Worm (Caenorhabditis elegans): ENCODE results near the gene Y82E9BR.17.

Y82E9BR.17 gene

DNA sequence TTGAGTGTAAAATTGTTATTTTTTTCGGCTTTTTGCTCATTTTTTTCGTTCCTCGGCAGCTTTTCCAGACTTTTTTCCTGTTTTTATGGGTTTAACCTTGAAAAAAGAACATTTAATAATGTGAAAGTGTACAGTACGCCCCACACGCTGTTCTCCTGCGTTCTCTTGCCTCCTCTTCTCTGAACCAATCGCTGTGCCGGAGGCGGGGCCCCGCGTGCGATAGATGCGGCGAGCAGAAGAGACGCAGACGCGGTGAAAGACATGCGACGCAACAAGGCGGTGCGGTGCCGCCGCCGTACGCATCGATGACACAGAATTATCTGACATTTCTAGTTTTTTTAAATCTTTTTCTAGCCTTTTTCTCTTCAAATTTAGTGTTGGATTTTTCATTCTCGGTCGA, 18.8 kb downstream of the Y82E9BR.17 start:
- TF ChIP-seq ama-1 (optimal IDR thresholded peaks at IDR 0.05) (no peak), ets-7 (tag; optimal IDR thresholded peaks at IDR 0.05) (no peak), pes-1 (GFP tag; IDR thresholded peaks at IDR 0.05) (no peak), tra-4 (tag; optimal IDR thresholded peaks at IDR 0.05) (no peak), ceh-13 (GFP tag; optimal IDR thresholded peaks at IDR 0.05) (no peak)

DNA sequence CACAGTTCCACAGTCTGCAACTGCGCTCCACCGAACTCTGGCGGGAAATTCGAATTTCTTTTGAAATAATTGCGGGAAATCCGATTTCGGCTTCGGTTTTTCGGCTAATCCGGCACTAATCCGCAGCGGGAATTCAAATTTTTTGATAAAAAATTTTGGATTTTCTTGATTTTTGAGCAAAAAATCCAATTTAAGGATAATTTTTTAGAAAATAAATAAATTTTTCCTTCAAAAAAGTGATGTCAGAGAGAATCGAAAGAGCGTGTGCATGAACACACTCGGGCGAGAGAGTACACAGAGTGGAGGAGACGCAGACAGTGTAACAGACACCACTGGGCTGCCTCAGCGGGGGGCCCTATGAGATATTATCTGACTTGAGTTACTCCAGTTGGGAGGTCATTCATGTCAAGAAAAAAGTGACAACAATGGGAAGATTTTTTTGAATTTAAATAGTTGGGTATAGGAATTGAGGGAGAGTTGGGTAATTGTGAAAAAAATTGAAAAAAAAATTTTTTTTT, 25.6 kb downstream of the Y82E9BR.17 start:
- TF ChIP-seq ceh-13 (GFP tag; optimal IDR thresholded peaks at IDR 0.05) (no peak), ceh-36 (tag; optimal IDR thresholded peaks at IDR 0.05) (peak; percentile 45)

DNA sequence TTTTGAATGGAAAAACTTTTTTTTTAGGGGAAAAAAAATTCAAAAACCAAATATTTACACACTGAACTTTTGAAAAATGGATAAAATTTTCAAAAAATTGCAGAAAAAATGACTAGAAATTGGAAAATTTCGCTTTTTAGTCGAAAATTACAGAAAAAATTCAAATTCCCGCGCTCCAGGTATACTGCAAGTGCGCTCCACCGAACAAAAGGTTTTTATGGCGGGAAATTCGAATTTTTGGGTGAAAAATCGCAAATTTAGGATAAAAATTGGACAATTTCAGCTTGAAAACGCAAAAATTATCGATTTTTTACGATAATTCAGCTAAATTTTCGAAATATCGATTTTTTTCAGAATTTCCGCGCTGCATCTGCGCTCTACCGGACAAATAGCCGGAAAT, 26.3 kb downstream of the Y82E9BR.17 start:
- TF ChIP-seq tbx-11 (GFP tag; IDR thresholded peaks at IDR 0.05), result no peak
- no peak for TF ChIP-seq tbx-37 (GFP tag; conservative IDR thresholded peaks at IDR 0.05)
- TF ChIP-seq tra-4 (tag; optimal IDR thresholded peaks at IDR 0.05), result no peak
- no peak for TF ChIP-seq hnd-1 (tag; optimal IDR thresholded peaks at IDR 0.05)
- TF ChIP-seq hmg-4 (GFP tag; optimal IDR thresholded peaks at IDR 0.05), result no peak

DNA sequence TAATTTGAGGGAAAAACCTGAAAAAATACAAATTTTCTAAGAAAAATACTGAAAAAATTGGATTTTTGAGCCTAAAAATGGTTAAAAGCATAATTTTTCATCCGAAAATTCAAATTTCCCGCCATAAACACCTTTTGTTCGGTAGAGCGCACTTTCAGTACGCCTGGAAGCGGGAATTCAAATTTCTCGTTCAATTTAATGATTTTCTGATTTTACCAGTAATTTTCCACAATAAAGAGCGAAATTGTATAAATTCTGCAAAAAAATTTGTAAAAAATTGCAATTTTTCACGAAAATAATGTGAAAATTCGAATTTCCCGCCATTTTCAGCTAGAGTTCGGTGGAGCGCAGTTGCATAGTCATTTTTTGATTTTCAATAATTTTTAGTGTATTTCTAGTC, 27.1 kb downstream of the Y82E9BR.17 start:
- TF ChIP-seq B0310.2 (tag; optimal IDR thresholded peaks at IDR 0.05) (no peak), flt-1 (GFP tag; IDR thresholded peaks at IDR 0.05) (no peak), hmbx-1 (tag; optimal IDR thresholded peaks at IDR 0.05) (no peak)

DNA sequence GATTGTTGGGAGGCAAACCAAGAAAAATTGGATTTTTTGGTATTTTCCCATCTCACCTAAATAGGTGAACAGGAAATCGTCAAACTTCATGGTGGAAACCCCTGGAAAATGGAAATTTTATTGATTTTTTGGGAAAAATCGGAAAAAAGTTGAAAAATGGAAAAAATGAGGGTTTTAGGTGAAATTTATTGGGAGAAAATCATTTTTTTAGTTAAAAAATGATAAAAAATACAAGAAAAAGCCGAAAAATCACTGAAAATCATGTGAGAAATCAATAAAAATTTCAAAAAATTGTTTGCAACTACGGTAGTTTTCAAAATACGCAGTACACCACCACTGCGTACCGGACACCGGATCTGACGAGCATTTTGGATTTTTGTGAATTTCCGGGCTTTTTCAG, 28.4 kb downstream of the Y82E9BR.17 start, which contains the start of gene lelo-2:
Gene lelo-2, minus strand, starts transcription at position 101 of the 400 bp plus-strand sequence.
- no peak for TF ChIP-seq sea-1 (GFP tag; conservative IDR thresholded peaks at IDR 0.05)
- no peak for TF ChIP-seq aly-1 (tag; optimal IDR thresholded peaks at IDR 0.05)
- no peak for TF ChIP-seq ceh-36 (tag; optimal IDR thresholded peaks at IDR 0.05)
- TF ChIP-seq hmg-4 (GFP tag; optimal IDR thresholded peaks at IDR 0.05), result no peak
- no peak for TF ChIP-seq flt-1 (GFP tag; IDR thresholded peaks at IDR 0.05)
- TF ChIP-seq tbx-11 (GFP tag; IDR thresholded peaks at IDR 0.05), result no peak
- no peak for TF ChIP-seq ceh-13 (GFP tag; optimal IDR thresholded peaks at IDR 0.05)
- no peak for TF ChIP-seq hmbx-1 (tag; optimal IDR thresholded peaks at IDR 0.05)
- TF ChIP-seq pes-1 (GFP tag; IDR thresholded peaks at IDR 0.05), result no peak

DNA sequence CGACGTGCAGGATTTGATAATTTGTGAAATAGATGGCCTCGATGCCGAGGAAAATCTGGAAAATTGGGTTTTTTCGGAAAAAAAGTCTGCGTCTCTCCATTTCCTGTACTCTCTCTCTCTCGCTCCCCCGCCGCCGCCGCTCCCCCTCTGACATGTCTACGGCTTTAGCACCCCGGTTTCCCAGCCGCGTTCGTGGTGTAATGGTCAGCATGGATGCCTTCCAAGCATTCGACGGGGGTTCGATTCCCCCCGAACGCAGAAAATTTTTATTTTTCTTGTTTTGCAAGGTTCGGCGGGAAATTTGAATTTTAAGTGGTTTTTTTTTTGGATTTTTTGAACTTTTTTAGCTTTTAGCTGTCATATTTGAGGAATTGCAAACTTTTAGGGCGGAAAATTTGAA, 31.3 kb downstream of the Y82E9BR.17 start:
- no peak for TF ChIP-seq ama-1 (optimal IDR thresholded peaks at IDR 0.05)
- TF ChIP-seq ceh-13 (GFP tag; optimal IDR thresholded peaks at IDR 0.05), result peak; percentile 30
- peak; percentile 58 for TF ChIP-seq F13C5.2 (tag; optimal IDR thresholded peaks at IDR 0.05)
- no peak for TF ChIP-seq tra-4 (tag; optimal IDR thresholded peaks at IDR 0.05)
- peak; percentile 42 for TF ChIP-seq hnd-1 (tag; optimal IDR thresholded peaks at IDR 0.05)
- TF ChIP-seq pes-1 (GFP tag; IDR thresholded peaks at IDR 0.05), result peak; percentile 74
- peak; percentile 68 for TF ChIP-seq flt-1 (GFP tag; IDR thresholded peaks at IDR 0.05)
- TF ChIP-seq hmg-4 (GFP tag; optimal IDR thresholded peaks at IDR 0.05), result peak; percentile 17
- peak; percentile 79 for TF ChIP-seq scrt-1 (GFP tag; IDR thresholded peaks at IDR 0.05)
- no peak for TF ChIP-seq hmbx-1 (tag; optimal IDR thresholded peaks at IDR 0.05)
- peak; percentile 55 for TF ChIP-seq B0310.2 (tag; optimal IDR thresholded peaks at IDR 0.05)
- peak; percentile 31 for TF ChIP-seq ets-7 (tag; optimal IDR thresholded peaks at IDR 0.05)
- TF ChIP-seq ceh-36 (tag; optimal IDR thresholded peaks at IDR 0.05), result peak; percentile 51
- peak; percentile 71 for TF ChIP-seq tbx-11 (GFP tag; IDR thresholded peaks at IDR 0.05)
- TF ChIP-seq aly-1 (tag; optimal IDR thresholded peaks at IDR 0.05), result peak; percentile 65
- peak; percentile 68 for TF ChIP-seq tbx-37 (GFP tag; conservative IDR thresholded peaks at IDR 0.05)
- peak; percentile 70 for TF ChIP-seq sea-1 (GFP tag; conservative IDR thresholded peaks at IDR 0.05)

DNA sequence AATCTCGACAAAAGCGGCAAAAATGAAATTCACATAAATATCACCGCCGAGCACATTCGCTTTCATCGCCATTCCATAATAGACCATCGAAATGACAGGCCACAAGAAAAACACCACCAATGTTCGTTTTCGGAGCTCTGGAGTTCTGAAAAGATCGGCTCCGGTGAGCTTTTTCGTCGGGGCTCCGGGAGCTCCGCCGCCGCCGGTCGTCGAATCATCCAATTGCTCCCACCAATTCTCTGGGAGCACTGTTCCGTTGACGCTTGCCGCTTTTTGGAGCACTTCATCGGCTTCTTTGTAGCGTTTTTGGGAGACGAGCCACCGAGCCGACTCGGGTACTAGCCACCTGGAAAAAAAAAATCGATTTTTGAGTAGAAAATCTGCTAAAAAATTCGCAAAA, 34.1 kb downstream of the Y82E9BR.17 start:
- TF ChIP-seq hmg-4 (GFP tag; optimal IDR thresholded peaks at IDR 0.05), result no peak
- TF ChIP-seq hmbx-1 (tag; optimal IDR thresholded peaks at IDR 0.05), result no peak
- no peak for TF ChIP-seq tbx-37 (GFP tag; conservative IDR thresholded peaks at IDR 0.05)
- TF ChIP-seq aly-1 (tag; optimal IDR thresholded peaks at IDR 0.05), result no peak
- no peak for TF ChIP-seq sea-1 (GFP tag; conservative IDR thresholded peaks at IDR 0.05)
- TF ChIP-seq ama-1 (optimal IDR thresholded peaks at IDR 0.05), result no peak
- no peak for TF ChIP-seq scrt-1 (GFP tag; IDR thresholded peaks at IDR 0.05)
- TF ChIP-seq pes-1 (GFP tag; IDR thresholded peaks at IDR 0.05), result no peak
- TF ChIP-seq hnd-1 (tag; optimal IDR thresholded peaks at IDR 0.05), result no peak
- no peak for TF ChIP-seq tra-4 (tag; optimal IDR thresholded peaks at IDR 0.05)
- no peak for TF ChIP-seq B0310.2 (tag; optimal IDR thresholded peaks at IDR 0.05)
- TF ChIP-seq flt-1 (GFP tag; IDR thresholded peaks at IDR 0.05), result no peak
- no peak for TF ChIP-seq ceh-13 (GFP tag; optimal IDR thresholded peaks at IDR 0.05)
- TF ChIP-seq ceh-36 (tag; optimal IDR thresholded peaks at IDR 0.05), result no peak
- no peak for TF ChIP-seq F13C5.2 (tag; optimal IDR thresholded peaks at IDR 0.05)
- no peak for TF ChIP-seq tbx-11 (GFP tag; IDR thresholded peaks at IDR 0.05)
- no peak for TF ChIP-seq ets-7 (tag; optimal IDR thresholded peaks at IDR 0.05)

DNA sequence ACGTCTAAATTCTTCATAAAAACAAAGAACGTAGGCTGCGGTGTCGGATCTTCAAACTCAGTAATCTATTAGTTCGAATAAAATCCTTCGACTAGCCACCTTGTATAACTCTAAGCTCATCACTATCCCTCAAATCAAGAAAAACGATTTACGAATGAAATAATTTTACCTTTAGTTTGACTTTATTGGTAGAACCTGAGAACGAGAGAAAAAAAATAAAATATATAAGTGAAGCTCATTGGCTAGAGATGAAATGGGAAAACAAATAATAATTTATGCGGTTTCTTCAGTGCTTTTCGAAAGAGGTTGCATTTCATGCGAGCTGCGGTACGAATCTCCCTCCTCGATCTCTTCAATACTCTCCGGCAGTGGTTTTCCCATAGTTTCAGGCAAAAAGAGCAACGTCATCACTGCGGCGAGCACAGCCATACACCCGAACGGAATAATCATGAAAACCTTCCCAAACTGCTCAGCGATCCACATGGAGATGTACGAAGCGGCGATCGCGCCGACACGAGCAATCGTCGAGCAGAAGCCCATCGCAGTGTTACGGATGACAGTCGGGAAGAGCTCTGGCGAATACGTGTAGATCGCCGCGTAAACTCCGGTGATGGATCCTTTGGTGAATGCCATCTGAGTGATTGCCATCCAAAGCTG, 35.7 kb downstream of the Y82E9BR.17 start:
- TF ChIP-seq tbx-11 (GFP tag; IDR thresholded peaks at IDR 0.05), result no peak
- TF ChIP-seq tra-4 (tag; optimal IDR thresholded peaks at IDR 0.05), result peak; percentile 69
- TF ChIP-seq pes-1 (GFP tag; IDR thresholded peaks at IDR 0.05), result no peak
- TF ChIP-seq aly-1 (tag; optimal IDR thresholded peaks at IDR 0.05), result no peak
- TF ChIP-seq ets-7 (tag; optimal IDR thresholded peaks at IDR 0.05), result no peak
- TF ChIP-seq ceh-13 (GFP tag; optimal IDR thresholded peaks at IDR 0.05), result no peak
- no peak for TF ChIP-seq ama-1 (optimal IDR thresholded peaks at IDR 0.05)
- TF ChIP-seq hmg-4 (GFP tag; optimal IDR thresholded peaks at IDR 0.05), result peak; percentile 29
- TF ChIP-seq sea-1 (GFP tag; conservative IDR thresholded peaks at IDR 0.05), result no peak
- no peak for TF ChIP-seq hnd-1 (tag; optimal IDR thresholded peaks at IDR 0.05)
